Fruit fly (Drosophila melanogaster): ENCODE data around the gene Slc25A46b.

Gene Slc25A46b

DNA sequence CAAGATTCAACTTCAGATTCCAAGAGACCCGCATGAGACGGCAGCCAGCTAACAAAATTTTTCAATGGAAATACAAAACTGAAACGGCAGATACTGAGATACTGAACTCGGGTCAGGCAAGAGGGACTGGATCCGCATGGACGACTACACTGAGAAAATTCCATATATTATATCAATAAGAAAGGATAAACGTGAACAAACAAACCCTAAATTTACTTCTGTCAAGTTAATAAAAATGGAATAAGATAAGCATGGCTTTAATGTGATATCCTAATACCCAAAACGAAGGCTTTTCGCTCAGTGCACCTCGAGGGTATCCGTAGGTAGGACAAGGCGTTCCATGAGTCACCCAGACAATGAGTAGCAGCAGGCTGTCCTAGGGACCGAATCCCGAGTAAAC lies 48.9 kb downstream of the Slc25A46b start (continued):
- TF ChIP-seq CG12236 (GFP tag; optimal IDR thresholded peaks at IDR 0.05), result peak; percentile 74
- TF ChIP-seq mirr (GFP tag; optimal IDR thresholded peaks at IDR 0.05), result no peak
- no peak for TF ChIP-seq sug (tag; optimal IDR thresholded peaks at IDR 0.05)
- peak; percentile 88 for TF ChIP-seq CG18599 (GFP tag; optimal IDR thresholded peaks at IDR 0.05)
- peak; percentile 23; the same call in 1 of the 2 replicates for TF ChIP-seq al (GFP tag; IDR thresholded peaks at IDR 0.05)
- 0 out of 2 replicates have a peak, but pooled peaks have one; percentile 14 for TF ChIP-seq CG10321 (GFP tag; IDR thresholded peaks at IDR 0.05)
- TF ChIP-seq Spps (tag; optimal IDR thresholded peaks at IDR 0.05), result peak; percentile 84
- TF ChIP-seq lbe (GFP tag; optimal IDR thresholded peaks at IDR 0.05), result peak; percentile 92
- peak; percentile 89 for TF ChIP-seq CG1602 (GFP tag; optimal IDR thresholded peaks at IDR 0.05)
- TF ChIP-seq bbx (GFP tag; IDR thresholded peaks at IDR 0.05; ENCODE audit: partially characterized antibody), result no peak
- peak; percentile 62; the same call in 1 of the 3 replicates for TF ChIP-seq z (GFP tag; IDR thresholded peaks at IDR 0.05)
- peak; percentile 35 for TF ChIP-seq Deaf1 (tag; optimal IDR thresholded peaks at IDR 0.05)
- TF ChIP-seq Vsx1 (GFP tag; optimal IDR thresholded peaks at IDR 0.05), result peak; percentile 76
- TF ChIP-seq btn (GFP tag; optimal IDR thresholded peaks at IDR 0.05), result peak; percentile 56
- TF ChIP-seq her (GFP tag; optimal IDR thresholded peaks at IDR 0.05), result peak; percentile 79

DNA sequence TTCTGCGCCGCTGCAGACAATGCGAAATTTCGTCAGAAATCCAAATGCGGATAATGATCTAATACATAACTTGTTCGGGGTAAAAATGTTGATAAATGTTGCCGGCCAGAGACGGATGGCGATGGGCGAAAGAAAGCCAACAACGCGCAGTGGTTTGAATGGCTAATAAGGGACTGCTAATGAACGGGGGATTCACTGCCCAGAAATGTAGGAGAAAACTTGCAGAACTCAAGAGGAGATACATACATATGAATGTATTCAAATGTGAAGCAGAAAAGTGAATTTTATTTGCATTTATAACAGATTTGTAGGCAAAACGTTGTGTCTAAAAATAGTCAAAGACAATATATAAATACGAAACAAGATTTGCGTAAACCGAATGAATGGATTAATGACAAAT lies 49.5 kb downstream of the Slc25A46b start:
- TF ChIP-seq H2.0 (GFP tag; IDR thresholded peaks at IDR 0.05) (no peak), CG13424 (tag; optimal IDR thresholded peaks at IDR 0.05) (no peak), dm (GFP tag; optimal IDR thresholded peaks at IDR 0.05) (no peak), Ravus (GFP tag; IDR thresholded peaks at IDR 0.05) (no peak), vvl (GFP tag; IDR thresholded peaks at IDR 0.05) (peak; percentile 57), CoRest (tag; optimal IDR thresholded peaks at IDR 0.05) (no peak), CG3407 (GFP tag; optimal IDR thresholded peaks at IDR 0.05) (no peak), aop (GFP tag; IDR thresholded peaks at IDR 0.05) (no peak), da (GFP tag; optimal IDR thresholded peaks at IDR 0.05) (no peak), sens-2 (GFP tag; IDR thresholded peaks at IDR 0.05) (0 out of 2 replicates have a peak, but pooled peaks have one; percentile 14), Oaz (GFP tag; IDR thresholded peaks at IDR 0.05) (no peak), pzg (GFP tag; optimal IDR thresholded peaks at IDR 0.05) (no peak), CG15601 (tag; optimal IDR thresholded peaks at IDR 0.05) (no peak), h (optimal IDR thresholded peaks at IDR 0.05) (no peak), gem (tag; optimal IDR thresholded peaks at IDR 0.05) (no peak)

DNA sequence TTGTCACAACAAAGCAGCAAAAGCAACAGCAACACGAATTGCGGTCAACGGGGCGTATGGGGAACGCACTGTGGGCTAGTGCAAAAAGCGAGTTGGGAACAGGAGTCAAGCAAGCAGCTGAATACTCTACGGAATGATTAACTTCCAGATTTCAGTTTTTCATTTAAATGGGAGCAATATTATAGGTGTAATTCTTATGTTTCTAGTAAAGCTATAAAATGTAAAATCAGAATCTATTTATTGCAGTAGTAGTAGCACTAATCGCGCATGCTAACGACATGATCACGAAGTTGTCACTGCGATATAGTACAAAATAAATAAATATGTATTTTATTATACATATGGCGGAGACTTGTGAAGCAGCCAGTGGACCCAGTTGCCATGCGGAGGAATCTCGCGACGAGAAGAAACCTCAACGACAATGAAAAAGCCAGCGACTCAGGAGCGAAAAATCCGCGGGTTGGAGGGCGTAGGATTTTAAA lies 50.3 kb downstream of the Slc25A46b start:
- TF ChIP-seq CG33557 (GFP tag; optimal IDR thresholded peaks at IDR 0.05) (no peak), Ets65A (GFP tag) (peak; percentile 27), odd (GFP tag; optimal IDR thresholded peaks at IDR 0.05) (no peak), Doc2 (GFP tag; IDR thresholded peaks at IDR 0.05) (no peak), Med (GFP tag) (peak; percentile 59), CG3281 (GFP tag; optimal IDR thresholded peaks at IDR 0.05) (no peak), sens (GFP tag) (peak; percentile 57), CG2678 (tag; optimal IDR thresholded peaks at IDR 0.05) (peak; percentile 1), pita (GFP tag; optimal IDR thresholded peaks at IDR 0.05) (no peak), CG10147 (GFP tag; optimal IDR thresholded peaks at IDR 0.05) (no peak), D19A (tag; optimal IDR thresholded peaks at IDR 0.05) (peak; percentile 65), CG7963 (GFP tag; IDR thresholded peaks at IDR 0.05; ENCODE audit: partially characterized antibody) (no peak), bowl (GFP tag; IDR thresholded peaks at IDR 0.05) (no peak), bsh (GFP tag; optimal IDR thresholded peaks at IDR 0.05) (peak in 1 of 2 experiments; percentile 60), ssp (GFP tag; IDR thresholded peaks at IDR 0.05) (no peak), pros (GFP tag; optimal IDR thresholded peaks at IDR 0.05) (no peak), ftz-f1 (GFP tag; optimal IDR thresholded peaks at IDR 0.05) (no peak), lbe (GFP tag; optimal IDR thresholded peaks at IDR 0.05) (peak; percentile 35), CG14441 (GFP tag; IDR thresholded peaks at IDR 0.05) (0 out of 2 replicates have a peak, but pooled peaks have one; percentile 12), esg (GFP tag; conservative IDR thresholded peaks at IDR 0.05) (no peak), vfl (GFP tag; optimal IDR thresholded peaks at IDR 0.05) (peak; percentile 15), ara (GFP tag; IDR thresholded peaks at IDR 0.05) (no peak)

All from whole organism, embryonic.